Worm (Caenorhabditis elegans) whole organism, early embryonic: ENCODE measurements around the gene hizr-1.

ENCODE experiments used
- B0310.2 ChIP-seq: sonication (generic microtip); optimal IDR thresholded peaks from 2 replicates; lab custom pipeline; 2016; ENCODE audit warnings: mild to moderate bottlenecking, missing genetic modification characterization, missing compliant biosample characterization
- F13C5.2 ChIP-seq: sonication (generic microtip); optimal IDR thresholded peaks from 2 replicates; lab custom pipeline; 2017; ENCODE audit warnings: mild to moderate bottlenecking, missing genetic modification characterization, inconsistent platforms, missing compliant biosample characterization
- aly-1 ChIP-seq: sonication (generic microtip); optimal IDR thresholded peaks from 2 replicates; lab custom pipeline; 2016; ENCODE audit warnings: missing genetic modification characterization, missing compliant biosample characterization
- ama-1 ChIP-seq: fragments of 150-350 bp; optimal IDR thresholded peaks from 2 replicates; lab custom pipeline; 2014
- ceh-13 ChIP-seq: fragments of 200-800 bp; sonication (Bioruptor generic); optimal IDR thresholded peaks from 2 replicates; lab custom pipeline; 2018; ENCODE audit warnings: mild to moderate bottlenecking, missing genetic modification characterization, missing compliant biosample characterization
- ceh-36 ChIP-seq: sonication (generic microtip); optimal IDR thresholded peaks from 2 replicates; lab custom pipeline; 2016; ENCODE audit warnings: missing genetic modification characterization, inconsistent platforms, missing compliant biosample characterization
- hmbx-1 ChIP-seq: sonication (generic microtip); optimal IDR thresholded peaks from 2 replicates; lab custom pipeline; 2016; ENCODE audit warnings: mild to moderate bottlenecking, missing genetic modification characterization, missing compliant biosample characterization
- hnd-1 ChIP-seq: sonication (generic microtip); optimal IDR thresholded peaks from 2 replicates; lab custom pipeline; 2016; ENCODE audit warnings: missing genetic modification characterization, missing compliant biosample characterization
- pes-1 ChIP-seq: fragments of 200-800 bp; sonication (Bioruptor generic); IDR thresholded peaks from 2 replicates; pipeline ENCODE4 v1.3.6; 2022; ENCODE audit warnings: missing genetic modification reagents, missing genetic modification characterization, missing compliant biosample characterization
- scrt-1 ChIP-seq: fragments of 200-800 bp; sonication (Bioruptor generic); IDR thresholded peaks from 2 replicates; pipeline ENCODE4 v1.3.6; 2022; ENCODE audit warnings: missing genetic modification characterization, missing compliant biosample characterization
- sea-1 ChIP-seq: fragments of 200-800 bp; sonication (Bioruptor generic); conservative IDR thresholded peaks from 2 replicates; pipeline ENCODE4 v1.3.6; 2022; ENCODE audit warnings: missing genetic modification characterization, missing compliant biosample characterization
- tbx-11 ChIP-seq: fragments of 200-800 bp; sonication (Bioruptor generic); IDR thresholded peaks from 2 replicates; pipeline ENCODE4 v1.3.6; 2022; ENCODE audit warnings: missing genetic modification characterization, missing compliant biosample characterization
- tbx-37 ChIP-seq: fragments of 200-800 bp; sonication (Bioruptor generic); conservative IDR thresholded peaks from 2 replicates; pipeline ENCODE4 v1.3.6; 2022; ENCODE audit warnings: missing genetic modification reagents, missing genetic modification characterization, missing compliant biosample characterization

hizr-1 gene

ce11 chrX:11370090-11370489, 52.0 kb downstream of the hizr-1 start:
- TF ChIP-seq tbx-11 (GFP tag; lab: Robert Waterston, UW) (no peak), ceh-13 (GFP tag; lab: Kevin White, UChicago) (no peak), ceh-36 (no peak), sea-1 (no peak), aly-1 (tag; lab: Kevin White, UChicago) (no peak), ama-1 (lab: Kevin White, UChicago) (no peak), pes-1 (GFP tag; lab: Robert Waterston, UW) (no peak), hmbx-1 (tag; lab: Kevin White, UChicago) (no peak), hnd-1 (no peak), B0310.2 (tag; lab: Kevin White, UChicago) (no peak), scrt-1 (GFP tag; lab: Robert Waterston, UW) (no peak), tbx-37 (GFP tag; lab: Robert Waterston, UW) (no peak), F13C5.2 (tag; lab: Kevin White, UChicago) (no peak)
